Worm (Caenorhabditis elegans) whole organism, late embryonic: Measurements from ENCODE around the gene pfas-1.

Experiments
- C08G9.2 ChIP-seq: sonication (generic microtip); optimal IDR thresholded peaks from 2 replicates; lab custom pipeline; 2016; ENCODE audit warnings: mild to moderate bottlenecking, missing genetic modification characterization, moderate library complexity, missing compliant biosample characterization
- C38D4.7 ChIP-seq: fragments of 200-800 bp; sonication (Bioruptor generic); optimal IDR thresholded peaks from 2 replicates; lab custom pipeline; 2018; ENCODE audit warnings: mild to moderate bottlenecking, missing genetic modification characterization, moderate library complexity, missing compliant biosample characterization
- F13H6.1 ChIP-seq: sonication (generic microtip); optimal IDR thresholded peaks from 2 replicates; lab custom pipeline; 2016; ENCODE audit warnings: missing genetic modification characterization, missing compliant biosample characterization
- K02D7.2 ChIP-seq: sonication (generic microtip); optimal IDR thresholded peaks from 2 replicates; lab custom pipeline; 2017; ENCODE audit warnings: mild to moderate bottlenecking, missing genetic modification characterization, missing compliant biosample characterization
- T23F11.4 ChIP-seq: fragments of 200-800 bp; sonication (Bioruptor generic); optimal IDR thresholded peaks from 2 replicates; lab custom pipeline; 2018; ENCODE audit warnings: mild to moderate bottlenecking, missing genetic modification characterization, missing compliant biosample characterization
- ahr-1 ChIP-seq: sonication (generic microtip); optimal IDR thresholded peaks from 2 replicates; lab custom pipeline; 2016; ENCODE audit warnings: missing genetic modification characterization, missing compliant biosample characterization
- ceh-18 ChIP-seq: sonication (generic microtip); optimal IDR thresholded peaks from 2 replicates; lab custom pipeline; 2016; ENCODE audit warnings: missing genetic modification characterization, missing compliant biosample characterization
- ceh-24 ChIP-seq: sonication (generic microtip); optimal IDR thresholded peaks from 2 replicates; lab custom pipeline; 2016; ENCODE audit warnings: mild to moderate bottlenecking, missing genetic modification characterization, missing compliant biosample characterization
- ceh-31 ChIP-seq: sonication (generic microtip); optimal IDR thresholded peaks from 2 replicates; lab custom pipeline; 2016; ENCODE audit warnings: missing genetic modification characterization, missing compliant biosample characterization
- ceh-48 ChIP-seq: sonication (generic microtip); optimal IDR thresholded peaks from 2 replicates; lab custom pipeline; 2016; ENCODE audit warnings: missing genetic modification characterization, inconsistent platforms, missing compliant biosample characterization
- ceh-6 ChIP-seq: fragments of 200-800 bp; sonication (Bioruptor generic); optimal IDR thresholded peaks from 2 replicates; lab custom pipeline; 2018; ENCODE audit warnings: mild to moderate bottlenecking, missing genetic modification characterization, missing compliant biosample characterization
- ceh-9 ChIP-seq: sonication (generic microtip); optimal IDR thresholded peaks from 2 replicates; lab custom pipeline; 2016; ENCODE audit warnings: mild to moderate bottlenecking, missing genetic modification characterization, inconsistent platforms, missing compliant biosample characterization
- che-1 ChIP-seq: sonication (generic microtip); optimal IDR thresholded peaks from 2 replicates; lab custom pipeline; 2016; ENCODE audit warnings: mild to moderate bottlenecking, missing genetic modification characterization, missing compliant biosample characterization
- dmd-4 ChIP-seq: sonication (generic microtip); optimal IDR thresholded peaks from 2 replicates; lab custom pipeline; 2016; ENCODE audit warnings: borderline replicate concordance, missing genetic modification characterization, missing compliant biosample characterization
- dve-1 ChIP-seq: sonication (generic microtip); optimal IDR thresholded peaks from 2 replicates; lab custom pipeline; 2017; ENCODE audit warnings: antibody characterized with exemption, mild to moderate bottlenecking, missing genetic modification characterization, missing compliant biosample characterization
- elt-2 ChIP-seq: sonication (generic microtip); optimal IDR thresholded peaks from 2 replicates; lab custom pipeline; 2016; ENCODE audit warnings: missing genetic modification reagents, missing genetic modification characterization, missing compliant biosample characterization
- ets-4 ChIP-seq: sonication (generic microtip); optimal IDR thresholded peaks from 2 replicates; lab custom pipeline; 2016; ENCODE audit warnings: missing genetic modification characterization, missing compliant biosample characterization
- eyg-1 ChIP-seq: sonication (generic microtip); optimal IDR thresholded peaks from 2 replicates; lab custom pipeline; 2016; ENCODE audit warnings: missing genotype, missing genetic modification characterization, missing compliant biosample characterization
- fkh-10 ChIP-seq: fragments of 150-350 bp; optimal IDR thresholded peaks from 2 replicates; lab custom pipeline; 2014; ENCODE audit warnings: missing biosample characterization, missing genetic modification reagents, missing genetic modification characterization
- fkh-6 ChIP-seq: sonication (generic microtip); optimal IDR thresholded peaks from 2 replicates; lab custom pipeline; 2016; ENCODE audit warnings: missing genetic modification characterization, missing compliant biosample characterization
- hlh-15 ChIP-seq: sonication (generic microtip); optimal IDR thresholded peaks from 2 replicates; lab custom pipeline; 2016; ENCODE audit warnings: missing genetic modification characterization, missing compliant biosample characterization
- hlh-30 ChIP-seq: sonication (generic microtip); optimal IDR thresholded peaks from 2 replicates; lab custom pipeline; 2017; ENCODE audit warnings: antibody characterized with exemption, missing genetic modification characterization, missing compliant biosample characterization; ENCODE audit not compliant: insufficient read depth
- hlh-6 ChIP-seq: sonication (generic microtip); optimal IDR thresholded peaks from 2 replicates; lab custom pipeline; 2016; ENCODE audit warnings: missing genotype, missing genetic modification characterization, missing compliant biosample characterization
- lim-6 ChIP-seq: sonication (generic microtip); optimal IDR thresholded peaks from 2 replicates; lab custom pipeline; 2016; ENCODE audit warnings: missing genetic modification characterization, missing compliant biosample characterization
- nhr-232 ChIP-seq: sonication (generic microtip); optimal IDR thresholded peaks from 2 replicates; lab custom pipeline; 2016; ENCODE audit warnings: missing genetic modification characterization, missing compliant biosample characterization
- odd-2 ChIP-seq: sonication (generic microtip); optimal IDR thresholded peaks from 2 replicates; lab custom pipeline; 2017; ENCODE audit warnings: antibody characterized with exemption, mild to moderate bottlenecking, missing genetic modification characterization, missing compliant biosample characterization
- pag-3 ChIP-seq: sonication (generic microtip); optimal IDR thresholded peaks from 2 replicates; lab custom pipeline; 2016; ENCODE audit warnings: missing compliant biosample characterization, missing genetic modification characterization, borderline replicate concordance
- pat-9 ChIP-seq: fragments of 200-800 bp; sonication (Bioruptor generic); optimal IDR thresholded peaks from 2 replicates; lab custom pipeline; 2018; ENCODE audit warnings: mild to moderate bottlenecking, missing genetic modification characterization, moderate library complexity, missing compliant biosample characterization
- pax-1 ChIP-seq: fragments of 150-350 bp; optimal IDR thresholded peaks from 2 replicates; lab custom pipeline; 2014; ENCODE audit warnings: missing biosample characterization, missing genetic modification characterization
- pha-2 ChIP-seq: sonication (generic microtip); optimal IDR thresholded peaks from 2 replicates; lab custom pipeline; 2017; ENCODE audit warnings: mild to moderate bottlenecking, missing genetic modification characterization, missing compliant biosample characterization
- pqm-1 ChIP-seq: sonication (generic microtip); optimal IDR thresholded peaks from 2 replicates; lab custom pipeline; 2016; ENCODE audit warnings: missing genetic modification characterization, missing compliant biosample characterization
- pros-1 ChIP-seq: fragments of 150-350 bp; optimal IDR thresholded peaks from 2 replicates; lab custom pipeline; 2014; ENCODE audit warnings: missing biosample characterization, missing genetic modification reagents, missing genetic modification characterization
- rnt-1 ChIP-seq: sonication (generic microtip); optimal IDR thresholded peaks from 2 replicates; lab custom pipeline; 2016; ENCODE audit warnings: missing genetic modification characterization, missing compliant biosample characterization
- sdc-2 ChIP-seq: sonication (generic microtip); optimal IDR thresholded peaks from 2 replicates; lab custom pipeline; 2016; ENCODE audit warnings: missing genotype, missing genetic modification characterization, missing compliant biosample characterization
- syd-9 ChIP-seq: sonication (generic microtip); optimal IDR thresholded peaks from 2 replicates; lab custom pipeline; 2016; ENCODE audit warnings: mild to moderate bottlenecking, missing genetic modification characterization, moderate library complexity, missing compliant biosample characterization
- tbx-2 ChIP-seq: sonication (generic microtip); optimal IDR thresholded peaks from 2 replicates; lab custom pipeline; 2016; ENCODE audit warnings: missing genetic modification characterization, missing compliant biosample characterization
- unc-42 ChIP-seq: sonication (generic microtip); optimal IDR thresholded peaks from 2 replicates; lab custom pipeline; 2016; ENCODE audit warnings: missing genotype, missing genetic modification characterization, missing compliant biosample characterization
- unc-86 ChIP-seq: sonication (generic microtip); optimal IDR thresholded peaks from 2 replicates; lab custom pipeline; 2016; ENCODE audit warnings: missing genetic modification characterization, missing compliant biosample characterization

Gene pfas-1

DNA sequence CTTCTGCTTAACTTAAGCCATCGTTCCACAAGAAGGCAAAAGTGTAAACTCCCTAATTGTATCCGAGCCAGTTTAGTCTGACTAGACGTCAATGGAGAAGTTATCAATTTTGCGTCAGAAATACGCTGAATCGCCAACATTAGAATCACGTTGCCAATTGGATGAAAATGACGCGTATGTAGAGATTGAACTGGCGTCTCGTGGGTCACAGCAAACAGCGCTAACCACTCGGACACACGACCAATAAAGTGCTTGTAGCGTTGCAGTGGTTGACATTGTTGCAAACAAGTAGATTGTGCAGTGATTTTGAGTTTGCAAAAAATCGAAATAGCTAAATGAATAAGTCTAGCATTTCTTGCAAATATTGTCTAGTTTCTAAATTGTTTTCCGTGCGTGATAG, 46.5 kb upstream of the pfas-1 start (continued):
- TF ChIP-seq ceh-31 (tag; lab: Kevin White, UChicago) (peak; percentile 30), ceh-9 (tag; lab: Kevin White, UChicago) (peak; percentile 62), eyg-1 (tag; lab: Kevin White, UChicago) (peak; percentile 29), T23F11.4 (GFP tag; lab: Kevin White, UChicago) (peak; percentile 63), pha-2 (peak; percentile 63), nhr-232 (peak; percentile 75), hlh-6 (tag; lab: Kevin White, UChicago) (peak; percentile 87), pax-1 (tag; lab: Kevin White, UChicago) (no peak), C08G9.2 (peak; percentile 62), hlh-30 (tag; lab: Kevin White, UChicago) (peak; percentile 69), lim-6 (no peak), dve-1 (tag; lab: Kevin White, UChicago) (peak; percentile 77), K02D7.2 (peak; percentile 59), fkh-6 (peak; percentile 81), ceh-48 (tag; lab: Kevin White, UChicago) (peak; percentile 65), pqm-1 (tag; lab: Kevin White, UChicago) (peak; percentile 44), ets-4 (peak; percentile 68), syd-9 (tag; lab: Kevin White, UChicago) (peak; percentile 80), odd-2 (tag; lab: Kevin White, UChicago) (no peak), dmd-4 (tag; lab: Kevin White, UChicago) (peak; percentile 66), pag-3 (tag; lab: Kevin White, UChicago) (no peak), pros-1 (tag; lab: Kevin White, UChicago) (no peak), ceh-6 (GFP tag; lab: Kevin White, UChicago) (peak; percentile 89), hlh-15 (tag; lab: Kevin White, UChicago) (peak; percentile 57), unc-42 (no peak)

DNA sequence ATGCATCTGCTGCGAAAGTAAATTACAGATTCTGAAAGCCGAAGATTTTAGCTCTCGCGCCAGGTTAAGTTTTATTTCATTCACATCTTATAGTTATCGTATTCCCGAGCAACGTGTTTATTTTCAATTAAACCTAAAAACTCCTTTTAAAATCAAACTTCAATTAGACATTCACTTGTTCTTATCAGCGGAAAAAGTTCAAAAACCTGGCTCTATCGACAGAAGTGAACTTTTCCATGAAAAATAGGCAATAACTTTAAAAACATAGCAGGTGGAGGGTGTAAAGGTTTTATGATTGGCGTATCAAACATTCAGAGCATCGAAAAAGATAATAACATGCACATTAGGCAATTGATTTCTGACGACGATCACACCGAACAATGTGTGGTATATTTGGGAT, 45.9 kb upstream of the pfas-1 start, which contains the start of gene ppat-1:
TSS of gene ppat-1 (plus strand) at position 316 of the 400 bp plus-strand sequence.
- TF ChIP-seq rnt-1 (tag; lab: Kevin White, UChicago): no peak
- no peak for TF ChIP-seq pat-9 (tag; lab: Kevin White, UChicago)
- TF ChIP-seq ceh-31 (tag; lab: Kevin White, UChicago): no peak
- TF ChIP-seq nhr-232: no peak
- TF ChIP-seq unc-86 (tag; lab: Kevin White, UChicago): no peak
- no peak for TF ChIP-seq odd-2 (tag; lab: Kevin White, UChicago)
- TF ChIP-seq che-1 (tag; lab: Kevin White, UChicago): no peak
- TF ChIP-seq ceh-6 (GFP tag; lab: Kevin White, UChicago): no peak
- TF ChIP-seq F13H6.1 (tag; lab: Kevin White, UChicago): no peak
- no peak for TF ChIP-seq pqm-1 (tag; lab: Kevin White, UChicago)
- TF ChIP-seq ahr-1: no peak
- TF ChIP-seq sdc-2 (tag; lab: Kevin White, UChicago): no peak
- no peak for TF ChIP-seq fkh-10
- TF ChIP-seq hlh-30 (tag; lab: Kevin White, UChicago): no peak
- TF ChIP-seq dve-1 (tag; lab: Kevin White, UChicago): no peak

DNA sequence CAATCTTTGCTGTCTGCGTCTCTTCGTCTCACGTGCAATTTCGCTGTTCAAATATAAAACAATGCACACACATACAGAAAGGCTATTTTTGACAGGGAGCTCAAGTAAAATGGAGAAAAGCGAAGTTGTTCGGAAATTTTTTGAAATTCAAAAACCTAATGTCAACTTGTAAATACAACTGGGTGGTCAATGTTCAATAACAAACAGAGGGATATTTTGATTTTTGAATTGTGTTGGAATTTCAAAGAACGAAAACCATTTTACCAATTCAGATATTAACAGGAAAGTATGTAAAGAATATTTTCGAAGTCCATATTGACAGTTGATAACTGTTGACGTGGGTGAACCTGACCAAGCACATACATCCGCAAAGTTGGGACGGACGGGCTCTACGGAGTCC, 45.2 kb upstream of the pfas-1 start, which contains the start of gene tag-243:
TSS of gene tag-243 (minus strand) at position 101 of the 400 bp plus-strand sequence.
- no peak for TF ChIP-seq ceh-24 (tag; lab: Kevin White, UChicago)
- no peak for TF ChIP-seq elt-2 (tag; lab: Kevin White, UChicago)
- TF ChIP-seq, all 69 proteins: peak for 0

DNA sequence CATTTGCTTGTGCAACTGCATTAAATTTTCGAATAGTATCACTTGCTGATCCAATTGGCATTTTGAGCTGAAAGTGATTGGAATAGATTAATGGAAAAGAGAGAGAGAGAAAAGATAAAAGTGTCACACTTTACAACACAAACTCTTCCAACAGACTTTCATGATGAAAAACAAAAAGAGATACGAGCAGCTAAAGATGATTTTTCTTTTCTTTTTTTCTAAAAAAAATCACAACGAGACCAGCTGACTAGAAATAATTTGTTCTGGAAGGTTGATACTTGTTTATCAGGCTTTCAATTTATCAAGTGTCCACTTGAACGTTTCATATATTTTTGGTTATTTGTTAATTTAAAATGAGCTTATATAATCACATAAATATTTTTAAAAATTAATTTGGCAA, 44.0 kb upstream of the pfas-1 start:
- TF ChIP-seq tbx-2 (tag; lab: Kevin White, UChicago): no peak
- no peak for TF ChIP-seq pros-1 (tag; lab: Kevin White, UChicago)
- TF ChIP-seq C38D4.7 (GFP tag; lab: Kevin White, UChicago): no peak
- TF ChIP-seq ceh-18 (tag; lab: Kevin White, UChicago): peak; percentile 5
